Fruit fly (Drosophila melanogaster) whole organism: ENCODE results near the gene lectin-24Db.

Source experiments
- CG8478 ChIP-seq: fragments of >200 bp; optimal IDR thresholded peaks from 2 replicates; lab custom pipeline; 2018; ENCODE audit warnings: inconsistent platforms
- Dll ChIP-seq: fragments of >200 bp; optimal IDR thresholded peaks from 2 replicates; lab custom pipeline; 2017
- EcR ChIP-seq, 2 experiments: fragments of >200 bp; optimal IDR thresholded peaks; 2 replicates each; lab custom pipeline; 2017; ENCODE audit warnings: missing biosample characterization in 2 of 2, missing genetic modification characterization in 2 of 2, missing genetic modification reagents in 2 of 2
- pan ChIP-seq: fragments of >200 bp; optimal IDR thresholded peaks from 2 replicates; lab custom pipeline; 2017
- psq ChIP-seq: fragments of >200 bp; optimal IDR thresholded peaks from 2 replicates; lab custom pipeline; 2017
- usp ChIP-seq: fragments of >200 bp; optimal IDR thresholded peaks from 2 replicates; lab custom pipeline; 2017; ENCODE audit warnings: missing biosample characterization, missing genetic modification characterization, mixed read lengths

lectin-24Db gene

dm6 chr2L:4187631-4188173 is at the start of gene lectin-24Db, which contains the start of gene Tbcc:
Gene lectin-24Db, plus strand, starts transcription at chr2L:4188123.
Gene Tbcc, minus strand, starts transcription at chr2L:4187793.
- TF ChIP-seq CG8478 (lab: Kevin White, UChicago) (no peak), EcR (GFP tag; optimal IDR thresholded peaks at IDR 0.05; lab: Kevin White, UChicago) (no peak), pan (lab: Kevin White, UChicago) (no peak), psq (lab: Kevin White, UChicago) (no peak), usp (GFP tag; lab: Kevin White, UChicago) (no peak), Dll (no peak)

- TF ChIP-seq Dll, result no peak
- TF ChIP-seq usp (GFP tag; lab: Kevin White, UChicago), result no peak
- TF ChIP-seq CG8478 (lab: Kevin White, UChicago), result no peak
- no peak for TF ChIP-seq EcR (GFP tag; optimal IDR thresholded peaks at IDR 0.05; lab: Kevin White, UChicago)
- TF ChIP-seq psq (lab: Kevin White, UChicago), result no peak
- TF ChIP-seq pan (lab: Kevin White, UChicago), result no peak
Measured at dm6 chr2L:4146317-4146716, 41.6 kb upstream of the lectin-24Db start.

- TF ChIP-seq psq (lab: Kevin White, UChicago), result no peak
- TF ChIP-seq pan (lab: Kevin White, UChicago), result no peak
- no peak for TF ChIP-seq Dll
- TF ChIP-seq usp (GFP tag; lab: Kevin White, UChicago), result no peak
- TF ChIP-seq EcR (GFP tag; optimal IDR thresholded peaks at IDR 0.05; lab: Kevin White, UChicago), result no peak
- TF ChIP-seq CG8478 (lab: Kevin White, UChicago), result no peak
Measured at dm6 chr2L:4148979-4149378, 38.9 kb upstream of the lectin-24Db start, which contains the start of gene CG2955. Gene CG2955, plus strand, starts transcription at chr2L:4149279.

- TF ChIP-seq usp (GFP tag; lab: Kevin White, UChicago) (no peak), psq (lab: Kevin White, UChicago) (no peak), EcR (GFP tag; optimal IDR thresholded peaks at IDR 0.05; lab: Kevin White, UChicago) (no peak), Dll (no peak), pan (lab: Kevin White, UChicago) (no peak), CG8478 (lab: Kevin White, UChicago) (no peak)
Measured at dm6 chr2L:4166034-4166433, 21.9 kb upstream of the lectin-24Db start, which contains the start of gene Or24a. Gene Or24a, minus strand, starts transcription at chr2L:4166134.

- TF ChIP-seq psq (lab: Kevin White, UChicago), result no peak
- TF ChIP-seq usp (GFP tag; lab: Kevin White, UChicago), result no peak
- TF ChIP-seq EcR (GFP tag; optimal IDR thresholded peaks at IDR 0.05; lab: Kevin White, UChicago), result no peak
- no peak for TF ChIP-seq Dll
- no peak for TF ChIP-seq pan (lab: Kevin White, UChicago)
- no peak for TF ChIP-seq CG8478 (lab: Kevin White, UChicago)
Measured at dm6 chr2L:4179386-4179785, 8.5 kb upstream of the lectin-24Db start.

dm6 chr2L:4179960-4180359 is 8.0 kb upstream of the lectin-24Db start:
- no peak for TF ChIP-seq Dll
- no peak for TF ChIP-seq usp (GFP tag; lab: Kevin White, UChicago)
- TF ChIP-seq EcR (GFP tag; optimal IDR thresholded peaks at IDR 0.05; lab: Kevin White, UChicago), result no peak
- TF ChIP-seq psq (lab: Kevin White, UChicago), result no peak
- TF ChIP-seq CG8478 (lab: Kevin White, UChicago), result no peak
- no peak for TF ChIP-seq pan (lab: Kevin White, UChicago)

dm6 chr2L:4185269-4186024 is 2.5 kb upstream of the lectin-24Db start:
- TF ChIP-seq pan (lab: Kevin White, UChicago), result no peak
- TF ChIP-seq usp (GFP tag; lab: Kevin White, UChicago), result no peak
- TF ChIP-seq psq (lab: Kevin White, UChicago), result no peak

dm6 chr2L:4195672-4196281 is 7.9 kb downstream of the lectin-24Db start:
- no peak for TF ChIP-seq CG8478 (lab: Kevin White, UChicago)
- TF ChIP-seq Dll, result no peak
- TF ChIP-seq usp (GFP tag; lab: Kevin White, UChicago), result no peak
- no peak for TF ChIP-seq psq (lab: Kevin White, UChicago)
- no peak for TF ChIP-seq pan (lab: Kevin White, UChicago)
- TF ChIP-seq EcR (GFP tag; optimal IDR thresholded peaks at IDR 0.05; lab: Kevin White, UChicago), result no peak

dm6 chr2L:4196347-4197142 is 8.6 kb downstream of the lectin-24Db start:
- TF ChIP-seq CG8478 (lab: Kevin White, UChicago) (no peak), usp (GFP tag; lab: Kevin White, UChicago) (no peak), EcR (GFP tag; optimal IDR thresholded peaks at IDR 0.05; lab: Kevin White, UChicago) (no peak), pan (lab: Kevin White, UChicago) (no peak), Dll (no peak), psq (lab: Kevin White, UChicago) (no peak)

dm6 chr2L:4197143-4197912 is 9.4 kb downstream of the lectin-24Db start:
- no peak for TF ChIP-seq Dll
